Worm (Caenorhabditis elegans): ENCODE results near the gene C16C8.21.

- no peak for TF ChIP-seq F44E2.7 (GFP tag; IDR thresholded peaks at IDR 0.05)
- TF ChIP-seq fos-1 (tag; optimal IDR thresholded peaks at IDR 0.05), result no peak
- TF ChIP-seq dmd-9 (GFP tag; IDR thresholded peaks at IDR 0.05), result no peak
- no peak for TF ChIP-seq Y105C5A.15 (GFP tag; IDR thresholded peaks at IDR 0.05)
- TF ChIP-seq mxl-2 (GFP tag; conservative IDR thresholded peaks at IDR 0.05), result no peak
- no peak for TF ChIP-seq nhr-25 (tag; optimal IDR thresholded peaks at IDR 0.05; ENCODE audit: borderline replicate concordance, insufficient read depth)
- no peak for TF ChIP-seq nhr-41 (GFP tag; IDR thresholded peaks at IDR 0.05)
These were observed 33.6 kb upstream of the C16C8.21 start, which contains the start of the genes F18A12.7 and F18A12.2 for ce11 chrII:3414383-3414910.
